Fruit fly (Drosophila melanogaster) whole organism, wandering third instar larva: ENCODE measurements around the gene Vlet.

Experiments
- Abd-B ChIP-seq: fragments of >200 bp; optimal IDR thresholded peaks from 2 replicates; lab custom pipeline; 2017; ENCODE audit warnings: missing biosample characterization, missing genetic modification characterization
- CG32264 ChIP-seq: fragments of 200-800 bp; sonication (Bioruptor generic); optimal IDR thresholded peaks from 2 replicates; lab custom pipeline; 2016; ENCODE audit warnings: missing biosample characterization, missing genetic modification characterization
- CG9705 ChIP-seq: fragments of 200-800 bp; sonication (Bioruptor generic); optimal IDR thresholded peaks from 2 replicates; lab custom pipeline; 2018; ENCODE audit warnings: missing biosample characterization, mild to moderate bottlenecking, missing genetic modification characterization
- CrebA ChIP-seq: fragments of 200-800 bp; sonication (Bioruptor generic); optimal IDR thresholded peaks from 2 replicates; lab custom pipeline; 2016; ENCODE audit warnings: missing biosample characterization, mild to moderate bottlenecking, missing genetic modification characterization, borderline replicate concordance
- Dfd ChIP-seq: fragments of >200 bp; optimal IDR thresholded peaks from 2 replicates; lab custom pipeline; 2017; ENCODE audit warnings: missing biosample characterization, missing genetic modification characterization
- Dif ChIP-seq: fragments of 200-275, 200-300 bp; sonication (Bioruptor generic); optimal IDR thresholded peaks from 2 replicates; lab custom pipeline; 2018; ENCODE audit warnings: missing biosample characterization, missing genetic modification characterization; ENCODE audit not compliant: partially characterized antibody
- GATAd ChIP-seq: sonication (Bioruptor generic); optimal IDR thresholded peaks from 2 replicates; lab custom pipeline; 2016; ENCODE audit warnings: missing biosample characterization, missing genetic modification characterization
- HLH106 ChIP-seq: fragments of 200-800 bp; optimal IDR thresholded peaks from 3 replicates; lab custom pipeline; 2019; ENCODE audit warnings: missing biosample characterization, mild to moderate bottlenecking, missing genetic modification characterization, moderate library complexity
- Hnf4 ChIP-seq: fragments of 200-800 bp; sonication (Bioruptor generic); optimal IDR thresholded peaks from 2 replicates; lab custom pipeline; 2016; ENCODE audit warnings: missing biosample characterization, mild to moderate bottlenecking, missing genetic modification characterization
- Hr78 ChIP-seq: fragments of >200 bp; optimal IDR thresholded peaks from 2 replicates; lab custom pipeline; 2017; ENCODE audit warnings: missing biosample characterization, missing genetic modification characterization
- Hr83 ChIP-seq: fragments of 200-300 bp; sonication (Bioruptor generic); optimal IDR thresholded peaks from 2 replicates; lab custom pipeline; 2016; ENCODE audit warnings: missing biosample characterization, mild to moderate bottlenecking, missing genetic modification characterization, moderate library complexity; ENCODE audit not compliant: poor library complexity, severe bottlenecking
- Jra ChIP-seq: sonication (Bioruptor generic); optimal IDR thresholded peaks from 2 replicates; lab custom pipeline; 2016; ENCODE audit warnings: missing biosample characterization, missing genetic modification characterization
- Mio ChIP-seq: sonication (Bioruptor generic); optimal IDR thresholded peaks from 2 replicates; lab custom pipeline; 2016; ENCODE audit warnings: missing biosample characterization, missing genetic modification characterization
- Myc ChIP-seq: fragments of >200 bp; optimal IDR thresholded peaks from 2 replicates; lab custom pipeline; 2017
- N ChIP-seq: fragments of >200 bp; optimal IDR thresholded peaks from 2 replicates; lab custom pipeline; 2018; ENCODE audit warnings: missing biosample characterization, missing external identifiers, missing genetic modification characterization
- OdsH ChIP-seq: fragments of 200-800 bp; sonication (Bioruptor generic); optimal IDR thresholded peaks from 2 replicates; lab custom pipeline; 2016; ENCODE audit warnings: missing biosample characterization, mild to moderate bottlenecking, missing genetic modification characterization
- Sp1 ChIP-seq: fragments of 200-800 bp; sonication (Bioruptor generic); optimal IDR thresholded peaks from 3 replicates; lab custom pipeline; 2019; ENCODE audit warnings: missing biosample characterization, mild to moderate bottlenecking, missing genetic modification characterization, moderate library complexity
- Vsx2 ChIP-seq: fragments of 200-300, 225-300 bp; sonication (Bioruptor generic); optimal IDR thresholded peaks from 2 replicates; lab custom pipeline; 2018; ENCODE audit warnings: missing biosample characterization, missing genetic modification characterization; ENCODE audit not compliant: partially characterized antibody
- br ChIP-seq: fragments of 200-800 bp; sonication (Bioruptor generic); optimal IDR thresholded peaks from 2 replicates; lab custom pipeline; 2016; ENCODE audit warnings: missing biosample characterization, missing genetic modification characterization
- brk ChIP-seq: fragments of 200-800 bp; sonication (Bioruptor generic); optimal IDR thresholded peaks from 2 replicates; lab custom pipeline; 2016; ENCODE audit warnings: missing biosample characterization, mild to moderate bottlenecking, missing genetic modification characterization
- dl ChIP-seq, 2 experiments: fragments of 175-275, 200-275 bp in 1 of 2; fragments of 200-275 bp in 1 of 2; sonication (Bioruptor generic); optimal IDR thresholded peaks; lab custom pipeline; 2018; ENCODE audit warnings: mild to moderate bottlenecking in 2 of 2, missing biosample characterization in 2 of 2, missing genetic modification characterization in 2 of 2, moderate library complexity in 2 of 2; ENCODE audit not compliant: partially characterized antibody in 2 of 2, insufficient read depth in 1 of 2
- dsf ChIP-seq: sonication (Bioruptor generic); optimal IDR thresholded peaks from 2 replicates; lab custom pipeline; 2016; ENCODE audit warnings: missing biosample characterization, missing genetic modification characterization, borderline replicate concordance
- ey ChIP-seq: fragments of 200-800 bp; sonication (Bioruptor generic); optimal IDR thresholded peaks from 2 replicates; lab custom pipeline; 2016; ENCODE audit warnings: missing biosample characterization, missing genetic modification characterization
- foxo ChIP-seq, 2 experiments: fragments of 200-800 bp; sonication (Bioruptor generic); optimal IDR thresholded peaks; 2 replicates in 1 of 2; 3 replicates in 1 of 2; lab custom pipeline; 2016 to 2017; ENCODE audit warnings: missing biosample characterization in 2 of 2, missing genetic modification characterization in 2 of 2
- fru ChIP-seq: fragments of 200-800 bp; sonication (Bioruptor generic); optimal IDR thresholded peaks from 3 replicates; lab custom pipeline; 2016; ENCODE audit warnings: missing biosample characterization, mild to moderate bottlenecking, missing genetic modification characterization
- h ChIP-seq: fragments of 200-800 bp; sonication (Bioruptor generic); optimal IDR thresholded peaks from 3 replicates; lab custom pipeline; 2016; ENCODE audit warnings: missing biosample characterization, mild to moderate bottlenecking, missing genetic modification characterization
- jim ChIP-seq: fragments of 175-275, 200-325 bp; sonication (Bioruptor generic); optimal IDR thresholded peaks from 2 replicates; lab custom pipeline; 2016; ENCODE audit warnings: missing biosample characterization, mild to moderate bottlenecking, missing genetic modification characterization
- lola ChIP-seq: fragments of >200 bp; optimal IDR thresholded peaks from 2 replicates; lab custom pipeline; 2017; ENCODE audit warnings: missing biosample characterization, missing genetic modification characterization
- pan ChIP-seq: fragments of >200 bp; optimal IDR thresholded peaks from 2 replicates; lab custom pipeline; 2017
- psq ChIP-seq: fragments of 200-800 bp; sonication (Bioruptor generic); optimal IDR thresholded peaks from 3 replicates; lab custom pipeline; 2017; ENCODE audit warnings: missing biosample characterization, mild to moderate bottlenecking, missing genetic modification characterization, moderate library complexity
- rgr ChIP-seq: fragments of 200-800 bp; sonication (Bioruptor generic); optimal IDR thresholded peaks from 3 replicates; lab custom pipeline; 2016; ENCODE audit warnings: missing biosample characterization, mild to moderate bottlenecking, missing genetic modification characterization
- sage ChIP-seq: fragments of 200-800 bp; sonication (Bioruptor generic); optimal IDR thresholded peaks from 2 replicates; lab custom pipeline; 2016; ENCODE audit warnings: missing biosample characterization, mild to moderate bottlenecking, missing genetic modification characterization
- sv ChIP-seq: fragments of 200-800 bp; sonication (Bioruptor generic); optimal IDR thresholded peaks from 3 replicates; lab custom pipeline; 2016; ENCODE audit warnings: missing biosample characterization, missing genetic modification characterization
- tai ChIP-seq: sonication (Bioruptor generic); optimal IDR thresholded peaks from 2 replicates; lab custom pipeline; 2016; ENCODE audit warnings: missing biosample characterization, missing genetic modification characterization
- usp ChIP-seq: fragments of >200 bp; optimal IDR thresholded peaks from 2 replicates; lab custom pipeline; 2017; ENCODE audit warnings: missing biosample characterization, missing genetic modification characterization
- woc ChIP-seq: sonication (Bioruptor generic); optimal IDR thresholded peaks from 2 replicates; lab custom pipeline; 2016; ENCODE audit warnings: missing biosample characterization, mild to moderate bottlenecking, missing genetic modification characterization

Gene Vlet

dm6 chrX:11659634-11660033 lies 18.8 kb downstream of the Vlet start:
- TF ChIP-seq psq = no peak
- no peak for TF ChIP-seq tai

dm6 chrX:11659080-11659479 lies 19.3 kb downstream of the Vlet start:
- no peak for TF ChIP-seq Mio (GFP tag; lab: Kevin White, UChicago)
- TF ChIP-seq CG32264 (GFP tag; lab: Kevin White, UChicago) = no peak
- TF ChIP-seq Sp1 (GFP tag; lab: Kevin White, UChicago) = peak; percentile 6
- no peak for TF ChIP-seq sage
- TF ChIP-seq Myc (lab: Kevin White, UChicago) = no peak
- no peak for TF ChIP-seq brk (GFP tag; lab: Kevin White, UChicago)
- peak in 1 of 2 experiments; percentile 22 for TF ChIP-seq foxo (GFP tag; optimal IDR thresholded peaks at IDR 0.05; lab: Kevin White, UChicago)
- no peak for TF ChIP-seq CrebA
- TF ChIP-seq Abd-B (GFP tag; lab: Kevin White, UChicago) = no peak
- no peak for TF ChIP-seq N (GFP tag; lab: Kevin White, UChicago)
- TF ChIP-seq lola (GFP tag; lab: Kevin White, UChicago) = no peak
- no peak for TF ChIP-seq dsf (GFP tag; lab: Kevin White, UChicago)
- peak; percentile 3 for TF ChIP-seq fru (GFP tag; lab: Kevin White, UChicago)
- TF ChIP-seq h = peak; percentile 4
- no peak for TF ChIP-seq Vsx2 (GFP tag; lab: Kevin White, UChicago)
- no peak for TF ChIP-seq Hr83
- TF ChIP-seq HLH106 (tag; lab: Kevin White, UChicago) = peak; percentile 37

DNA sequence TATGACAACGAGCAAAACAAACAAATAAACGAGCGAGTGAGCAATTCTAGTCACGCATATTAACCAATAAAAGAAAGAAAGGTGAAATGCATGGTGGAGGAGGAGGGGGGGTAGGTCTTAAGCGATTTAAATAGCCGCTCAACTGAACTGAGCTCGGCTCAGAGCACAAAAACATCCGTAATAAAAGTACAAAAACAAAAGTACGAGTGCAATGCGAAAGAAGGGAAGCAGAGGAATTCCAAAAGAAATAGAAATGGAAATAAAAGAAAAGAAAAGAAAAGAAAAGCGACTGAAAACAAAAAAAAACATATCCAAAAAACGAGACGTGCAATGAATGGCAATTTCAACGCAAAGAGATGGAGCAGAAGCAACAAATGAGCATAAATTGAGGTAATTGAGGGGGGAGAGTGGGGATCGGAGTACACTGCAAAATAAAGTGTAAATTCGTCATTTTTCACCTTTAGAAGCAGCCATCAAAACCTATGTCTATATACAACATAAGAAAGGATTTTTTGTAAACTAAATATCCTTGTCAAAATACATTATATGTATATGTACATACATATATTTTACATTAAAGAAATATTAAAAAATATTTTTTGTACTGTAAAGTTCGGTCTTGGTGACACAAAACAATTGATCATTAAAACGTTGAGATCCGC lies 20.1 kb downstream of the Vlet start:
- TF ChIP-seq Dfd = no peak
- no peak for TF ChIP-seq sv (GFP tag; lab: Kevin White, UChicago)
- TF ChIP-seq usp (GFP tag; lab: Kevin White, UChicago) = no peak
- TF ChIP-seq HLH106 (tag; lab: Kevin White, UChicago) = peak; percentile 37
- no peak for TF ChIP-seq Myc (lab: Kevin White, UChicago)
- no peak for TF ChIP-seq rgr (GFP tag; lab: Kevin White, UChicago)
- peak; percentile 1 for TF ChIP-seq fru (GFP tag; lab: Kevin White, UChicago)
- no peak for TF ChIP-seq brk (GFP tag; lab: Kevin White, UChicago)
- TF ChIP-seq pan (lab: Kevin White, UChicago) = no peak
- TF ChIP-seq Mio (GFP tag; lab: Kevin White, UChicago) = no peak
- TF ChIP-seq dl (GFP tag; optimal IDR thresholded peaks at IDR 0.05; lab: Kevin White, UChicago; ENCODE audit: insufficient read depth in 1 of 2, partially characterized antibody in 2 of 2) = no peak
- TF ChIP-seq Hr78 = no peak
- TF ChIP-seq CG9705 (GFP tag; lab: Kevin White, UChicago) = no peak
- TF ChIP-seq CrebA = no peak
- TF ChIP-seq foxo (GFP tag; optimal IDR thresholded peaks at IDR 0.05; lab: Kevin White, UChicago) = peak in 1 of 2 experiments; percentile 36
- no peak for TF ChIP-seq psq
- no peak for TF ChIP-seq GATAd (GFP tag; lab: Kevin White, UChicago)

- TF ChIP-seq N (GFP tag; lab: Kevin White, UChicago) (no peak), dsf (GFP tag; lab: Kevin White, UChicago) (no peak), Hnf4 (GFP tag; lab: Kevin White, UChicago) (no peak), HLH106 (tag; lab: Kevin White, UChicago) (peak; percentile 35), psq (peak; percentile 8), Hr83 (no peak), CG9705 (GFP tag; lab: Kevin White, UChicago) (no peak), sv (GFP tag; lab: Kevin White, UChicago) (peak; percentile 9), CrebA (no peak), jim (GFP tag; lab: Kevin White, UChicago) (no peak), br (GFP tag; lab: Kevin White, UChicago) (no peak), brk (GFP tag; lab: Kevin White, UChicago) (no peak), woc (GFP tag; lab: Kevin White, UChicago) (no peak), usp (GFP tag; lab: Kevin White, UChicago) (no peak), Abd-B (GFP tag; lab: Kevin White, UChicago) (no peak), rgr (GFP tag; lab: Kevin White, UChicago) (no peak), foxo (GFP tag; optimal IDR thresholded peaks at IDR 0.05; lab: Kevin White, UChicago) (peak in 1 of 2 experiments; percentile 16), ey (GFP tag; lab: Kevin White, UChicago) (peak; percentile 10), Jra (GFP tag; lab: Kevin White, UChicago) (no peak), Dif (GFP tag; lab: Kevin White, UChicago) (no peak), fru (GFP tag; lab: Kevin White, UChicago) (peak; percentile 41), Sp1 (GFP tag; lab: Kevin White, UChicago) (peak; percentile 7), h (peak; percentile 23), OdsH (GFP tag; lab: Kevin White, UChicago) (peak; percentile 15), tai (no peak)
Measured at dm6 chrX:11657140-11657539, 21.2 kb downstream of the Vlet start.
